Fruit fly (Drosophila melanogaster) whole organism, embryonic: ENCODE measurements around the gene Nf1.
A peak's percentile ranks its signal among the peaks of the same experiment; 100 is the strongest.

Experiments
- Atf6 ChIP-seq: fragments of 200-800 bp; sonication (Bioruptor generic); IDR thresholded peaks from 2 replicates; pipeline ENCODE4 v1.3.6; 2022; ENCODE audit warnings: missing biosample characterization, missing genetic modification characterization
- Awh ChIP-seq: fragments of 200-800 bp; sonication (Bioruptor generic); IDR thresholded peaks from 2 replicates; pipeline ENCODE4, ENCODE4 v1.3.6; 2022; ENCODE audit warnings: missing biosample characterization, missing genetic modification characterization
- B-H1 ChIP-seq: fragments of 200-800 bp; sonication (Bioruptor generic); IDR thresholded peaks from 3 replicates; pipeline ENCODE4 v1.3.6; 2022; ENCODE audit warnings: missing biosample characterization, missing genetic modification characterization
- CG10543 ChIP-seq: fragments of 200-800 bp; sonication (Bioruptor generic); optimal IDR thresholded peaks from 3 replicates; lab custom pipeline; 2017; ENCODE audit warnings: missing biosample characterization, mild to moderate bottlenecking, missing genetic modification characterization, moderate library complexity
- CG11723 ChIP-seq: fragments of 200-800 bp; sonication (Bioruptor generic); optimal IDR thresholded peaks from 2 replicates; lab custom pipeline; 2017; ENCODE audit warnings: missing biosample characterization, mild to moderate bottlenecking, missing genetic modification characterization
- CG12071 ChIP-seq: fragments of 200-800 bp; sonication (Bioruptor generic); optimal IDR thresholded peaks from 3 replicates; lab custom pipeline; 2018; ENCODE audit warnings: missing biosample characterization, mild to moderate bottlenecking, missing genetic modification characterization
- CG12236 ChIP-seq: fragments of 200-800 bp; sonication (Bioruptor generic); optimal IDR thresholded peaks from 2 replicates; lab custom pipeline; 2016; ENCODE audit warnings: missing biosample characterization, missing genetic modification characterization
- CG12299 ChIP-seq: fragments of 200-800 bp; sonication (Bioruptor generic); optimal IDR thresholded peaks from 2 replicates; lab custom pipeline; 2018; ENCODE audit warnings: missing biosample characterization, mild to moderate bottlenecking, missing genetic modification characterization
- CG12659 ChIP-seq: fragments of 200-800 bp; sonication (Bioruptor generic); optimal IDR thresholded peaks from 3 replicates; lab custom pipeline; 2017; ENCODE audit warnings: mild to moderate bottlenecking, missing biosample characterization, missing genetic modification reagents, missing genetic modification characterization
- CG13123 ChIP-seq: fragments of 200-800 bp; sonication (Bioruptor generic); optimal IDR thresholded peaks from 2 replicates; lab custom pipeline; 2016; ENCODE audit warnings: missing biosample characterization, missing genetic modification characterization
- CG13287 ChIP-seq: fragments of 200-800 bp; sonication (Bioruptor generic); IDR thresholded peaks from 2 replicates; pipeline ENCODE4 v1.3.6; 2022; ENCODE audit warnings: missing biosample characterization, missing genetic modification characterization; ENCODE audit not compliant: partially characterized antibody
- CG14860 ChIP-seq: fragments of 200-800 bp; sonication (Bioruptor generic); IDR thresholded peaks from 3 replicates; pipeline ENCODE4 v1.3.6; 2022; ENCODE audit warnings: missing biosample characterization, missing genetic modification characterization; ENCODE audit not compliant: partially characterized antibody
- CG15269 ChIP-seq: fragments of 200-800 bp; sonication (Bioruptor generic); optimal IDR thresholded peaks from 2 replicates; lab custom pipeline; 2018; ENCODE audit warnings: missing biosample characterization, mild to moderate bottlenecking, missing genetic modification characterization, moderate library complexity
- CG1529 ChIP-seq: fragments of 200-800 bp; sonication (Bioruptor generic); optimal IDR thresholded peaks from 3 replicates; lab custom pipeline; 2018; ENCODE audit warnings: missing biosample characterization, missing genetic modification characterization
- CG16815 ChIP-seq: fragments of 200-800 bp; sonication (Bioruptor generic); optimal IDR thresholded peaks from 3 replicates; lab custom pipeline; 2017; ENCODE audit warnings: missing biosample characterization, mild to moderate bottlenecking, missing genetic modification characterization
- CG17328 ChIP-seq: fragments of 200-800 bp; sonication (Bioruptor generic); IDR thresholded peaks from 2 replicates; pipeline ENCODE4 v1.3.6; 2022; ENCODE audit warnings: missing biosample characterization, missing genetic modification characterization
- CG17802 ChIP-seq: fragments of 200-800 bp; sonication (Bioruptor generic); optimal IDR thresholded peaks from 2 replicates; lab custom pipeline; 2018; ENCODE audit warnings: missing biosample characterization, mild to moderate bottlenecking, missing genetic modification characterization, moderate library complexity
- CG31365 ChIP-seq: fragments of 200-800 bp; sonication (Bioruptor generic); optimal IDR thresholded peaks from 2 replicates; lab custom pipeline; 2018; ENCODE audit warnings: missing biosample characterization, mild to moderate bottlenecking, missing genetic modification characterization
- CG33557 ChIP-seq: fragments of 200-800 bp; sonication (Bioruptor generic); optimal IDR thresholded peaks from 2 replicates; lab custom pipeline; 2019; ENCODE audit warnings: missing biosample characterization, mild to moderate bottlenecking, missing genetic modification characterization, moderate library complexity
- CG34224 ChIP-seq: fragments of 200-800 bp; sonication (Bioruptor generic); IDR thresholded peaks from 3 replicates; pipeline ENCODE4 v1.3.6; 2022; ENCODE audit warnings: missing biosample characterization, missing genetic modification characterization; ENCODE audit not compliant: partially characterized antibody
- CG6683 ChIP-seq: fragments of 200-800 bp; sonication (Bioruptor generic); optimal IDR thresholded peaks from 2 replicates; lab custom pipeline; 2017; ENCODE audit warnings: missing biosample characterization, mild to moderate bottlenecking, missing genetic modification characterization, missing genetic modification reagents
- CG8388 ChIP-seq: fragments of 200-800 bp; sonication (Bioruptor generic); optimal IDR thresholded peaks from 2 replicates; lab custom pipeline; 2019; ENCODE audit warnings: missing biosample characterization, mild to moderate bottlenecking, missing genetic modification characterization, moderate library complexity
- CG9817 ChIP-seq: fragments of 200-800 bp; sonication (Bioruptor generic); optimal IDR thresholded peaks from 2 replicates; lab custom pipeline; 2018; ENCODE audit warnings: missing biosample characterization, mild to moderate bottlenecking, missing genetic modification characterization, moderate library complexity
- CkIIα-i1 ChIP-seq: fragments of 200-800 bp; sonication (Bioruptor generic); IDR thresholded peaks from 2 replicates; pipeline ENCODE4 v1.3.6; 2022; ENCODE audit warnings: missing biosample characterization, missing genetic modification characterization
- Dek ChIP-seq: fragments of 200-800 bp; sonication (Bioruptor generic); optimal IDR thresholded peaks from 3 replicates; lab custom pipeline; 2019; ENCODE audit warnings: missing biosample characterization, mild to moderate bottlenecking, missing genetic modification characterization, moderate library complexity
- Fer2 ChIP-seq: fragments of 200-800 bp; sonication (Bioruptor generic); optimal IDR thresholded peaks from 2 replicates; lab custom pipeline; 2018; ENCODE audit warnings: missing biosample characterization, mild to moderate bottlenecking, missing genetic modification characterization, moderate library complexity
- Sin3A ChIP-seq: fragments of >200 bp; optimal IDR thresholded peaks from 2 replicates; lab custom pipeline; 2018
- Tbp ChIP-seq: fragments of >200 bp; optimal IDR thresholded peaks from 2 replicates; lab custom pipeline; 2018; ENCODE audit warnings: missing biosample characterization, missing genetic modification characterization
- Usf ChIP-seq: fragments of 200-800 bp; sonication (Bioruptor generic); optimal IDR thresholded peaks from 2 replicates; lab custom pipeline; 2017; ENCODE audit warnings: missing genotype, missing biosample characterization, missing genetic modification characterization
- ac ChIP-seq: fragments of 200-800 bp; sonication (Bioruptor generic); optimal IDR thresholded peaks from 3 replicates; lab custom pipeline; 2017; ENCODE audit warnings: missing biosample characterization, mild to moderate bottlenecking, missing genetic modification characterization
- al ChIP-seq: fragments of 200-800 bp; sonication (Bioruptor generic); IDR thresholded peaks from 2 replicates; pipeline ENCODE4 v1.3.6; 2022; ENCODE audit warnings: missing biosample characterization, missing genetic modification characterization
- br ChIP-seq: fragments of >200 bp; optimal IDR thresholded peaks from 2 replicates; lab custom pipeline; 2017
- chinmo ChIP-seq: fragments of 200-800 bp; sonication (Bioruptor generic); IDR thresholded peaks from 4 replicates; pipeline ENCODE4 v1.3.6; 2022; ENCODE audit warnings: missing biosample characterization, missing genetic modification characterization; ENCODE audit not compliant: partially characterized antibody
- cwo ChIP-seq: fragments of 200-800 bp; sonication (Bioruptor generic); optimal IDR thresholded peaks from 3 replicates; lab custom pipeline; 2017; ENCODE audit warnings: missing biosample characterization, missing genetic modification characterization, mild to moderate bottlenecking, moderate library complexity, missing genetic modification reagents
- dmrt99B ChIP-seq: fragments of 200-800 bp; sonication (Bioruptor generic); optimal IDR thresholded peaks from 2 replicates; lab custom pipeline; 2018; ENCODE audit warnings: missing biosample characterization, mild to moderate bottlenecking, missing genetic modification characterization, moderate library complexity
- dpn ChIP-seq, 2 experiments: fragments of 200-800 bp; sonication (Bioruptor generic); optimal IDR thresholded peaks; 3 replicates each; lab custom pipeline; 2016; ENCODE audit warnings: missing biosample characterization in 2 of 2, missing genetic modification characterization in 2 of 2
- fd64A ChIP-seq: fragments of 200-800 bp; sonication (Bioruptor generic); optimal IDR thresholded peaks from 3 replicates; lab custom pipeline; 2018; ENCODE audit warnings: missing biosample characterization, mild to moderate bottlenecking, missing genetic modification characterization
- gce ChIP-seq: fragments of 200-800 bp; sonication (Bioruptor generic); IDR thresholded peaks from 3 replicates; pipeline ENCODE4 v1.3.6; 2022; ENCODE audit warnings: missing biosample characterization, missing genetic modification characterization
- h ChIP-seq: fragments of >200 bp; optimal IDR thresholded peaks from 2 replicates; lab custom pipeline; 2017
- kni ChIP-seq: fragments of 200-800 bp; sonication (Bioruptor generic); optimal IDR thresholded peaks from 3 replicates; lab custom pipeline; 2017; ENCODE audit warnings: mild to moderate bottlenecking, missing biosample characterization, missing genetic modification reagents, missing genetic modification characterization
- lab ChIP-seq: fragments of 200-800 bp; sonication (Bioruptor generic); optimal IDR thresholded peaks from 3 replicates; lab custom pipeline; 2017; ENCODE audit warnings: missing biosample characterization, missing genetic modification characterization, mild to moderate bottlenecking, moderate library complexity, missing genetic modification reagents
- lbe ChIP-seq: fragments of 200-800 bp; sonication (Bioruptor generic); optimal IDR thresholded peaks from 2 replicates; lab custom pipeline; 2016; ENCODE audit warnings: missing biosample characterization, mild to moderate bottlenecking, missing genetic modification characterization
- pho ChIP-seq: fragments of 200-800 bp; sonication (Bioruptor generic); optimal IDR thresholded peaks from 2 replicates; lab custom pipeline; 2016; ENCODE audit warnings: missing biosample characterization, missing genetic modification characterization
- pnt ChIP-seq: fragments of 200-800 bp; sonication (Bioruptor generic); optimal IDR thresholded peaks from 3 replicates; lab custom pipeline; 2016; ENCODE audit warnings: missing biosample characterization, missing genetic modification characterization
- sens ChIP-seq: fragments of 200-800 bp; sonication (Bioruptor generic); peaks from one replicate; lab custom pipeline; 2016; ENCODE audit warnings: missing biosample characterization, missing genetic modification characterization
- sqz ChIP-seq: fragments of 200-800 bp; sonication (Bioruptor generic); optimal IDR thresholded peaks from 3 replicates; lab custom pipeline; 2018; ENCODE audit warnings: missing biosample characterization, mild to moderate bottlenecking, missing genetic modification characterization
- tap ChIP-seq: fragments of 200-800 bp; optimal IDR thresholded peaks from 3 replicates; lab custom pipeline; 2019; ENCODE audit warnings: missing biosample characterization, mild to moderate bottlenecking, missing genetic modification characterization, moderate library complexity
- toy ChIP-seq: fragments of 200-800 bp; sonication (Bioruptor generic); IDR thresholded peaks from 2 replicates; pipeline ENCODE4 v1.3.6; 2022; ENCODE audit warnings: missing biosample characterization, missing genetic modification characterization
- ttk ChIP-seq: fragments of 200-800 bp; sonication (Bioruptor generic); IDR thresholded peaks from 2 replicates; pipeline ENCODE4 v2.1.2; 2022; ENCODE audit warnings: missing biosample characterization, missing genetic modification characterization
- tup ChIP-seq: fragments of 200-800 bp; sonication (Bioruptor generic); optimal IDR thresholded peaks from 2 replicates; lab custom pipeline; 2016; ENCODE audit warnings: missing biosample characterization, mild to moderate bottlenecking, missing genetic modification characterization, moderate library complexity
- vfl ChIP-seq: fragments of 200-800 bp; sonication (Bioruptor generic); optimal IDR thresholded peaks from 2 replicates; lab custom pipeline; 2016; ENCODE audit warnings: missing biosample characterization, missing genetic modification characterization

The Nf1 gene

DNA sequence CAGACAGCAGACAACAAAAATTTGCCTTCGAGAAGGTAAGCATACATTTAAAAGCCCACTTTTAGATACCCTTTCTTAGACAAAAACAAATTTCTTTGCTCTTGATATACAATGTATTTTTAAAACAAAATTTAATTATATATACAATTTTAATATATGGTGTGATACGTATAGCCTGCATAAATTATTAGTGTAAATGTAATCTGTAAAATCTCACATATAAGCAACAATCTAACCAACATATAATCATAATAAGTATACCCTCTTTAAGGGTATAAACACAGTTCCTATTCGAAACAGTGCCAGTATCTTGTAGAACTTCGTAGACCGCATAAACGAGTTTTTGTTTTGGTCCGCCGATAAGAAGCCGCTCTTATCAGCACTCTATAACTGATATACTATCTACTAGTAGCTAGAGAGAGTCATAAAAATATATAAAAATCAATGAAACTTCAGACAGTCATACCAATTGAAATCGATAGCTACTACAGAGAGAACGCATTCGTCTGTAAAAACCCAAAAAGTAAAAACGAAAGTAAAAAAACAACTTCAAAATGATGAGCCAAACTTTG is 31.5 kb downstream of the Nf1 start, which contains the start of gene Kaz-m1 (continued):
- TF ChIP-seq Usf (no peak), Tbp (no peak), vfl (GFP tag; lab: Kevin White, UChicago) (no peak), Sin3A (lab: Kevin White, UChicago) (no peak), tap (tag; lab: Kevin White, UChicago) (peak; percentile 59), CG9817 (tag; lab: Kevin White, UChicago) (peak; percentile 55), toy (GFP tag; lab: Robert Waterston, UW) (no peak), CG31365 (tag; lab: Kevin White, UChicago) (no peak), br (lab: Kevin White, UChicago) (no peak), CG8388 (GFP tag; lab: Kevin White, UChicago) (peak; percentile 42), CG1529 (GFP tag; lab: Kevin White, UChicago) (peak; percentile 33), CG6683 (GFP tag; lab: Kevin White, UChicago) (no peak), CG33557 (GFP tag; lab: Kevin White, UChicago) (peak; percentile 72), Awh (no peak), CG15269 (tag; lab: Kevin White, UChicago) (peak; percentile 66), B-H1 (peak; percentile 17; the same call in 1 of the 3 replicates), CG17328 (GFP tag; lab: Robert Waterston, UW) (no peak; the same call in 1 of the 2 replicates), CG17802 (tag; lab: Kevin White, UChicago) (no peak), lab (GFP tag; lab: Kevin White, UChicago) (peak; percentile 43), lbe (no peak), chinmo (GFP tag; lab: Robert Waterston, UW) (no peak), al (GFP tag; lab: Robert Waterston, UW) (peak; percentile 32; the same call in 1 of the 2 replicates), sqz (GFP tag; lab: Kevin White, UChicago) (no peak), CG34224 (GFP tag; lab: Robert Waterston, UW) (no peak), CG12299 (tag; lab: Kevin White, UChicago) (no peak), CG13123 (GFP tag; lab: Kevin White, UChicago) (no peak), CkIIα-i1 (GFP tag; lab: Robert Waterston, UW) (no peak), fd64A (GFP tag; lab: Kevin White, UChicago) (no peak), tup (GFP tag; lab: Kevin White, UChicago) (no peak), dpn (GFP tag; optimal IDR thresholded peaks at IDR 0.05; lab: Kevin White, UChicago) (peak in 1 of 2 experiments; percentile 31), CG11723 (GFP tag; lab: Kevin White, UChicago) (no peak), cwo (GFP tag; lab: Kevin White, UChicago) (peak; percentile 47), Fer2 (tag; lab: Kevin White, UChicago) (no peak), gce (GFP tag; lab: Robert Waterston, UW) (no peak), dmrt99B (tag; lab: Kevin White, UChicago) (peak; percentile 58), ttk (GFP tag; lab: Robert Waterston, UW) (no peak), ac (GFP tag; lab: Kevin White, UChicago) (no peak), CG12659 (GFP tag; lab: Kevin White, UChicago) (peak; percentile 22), Atf6 (GFP tag; lab: Robert Waterston, UW) (0 out of 2 replicates have a peak, but pooled peaks have one; percentile 25), sens (GFP tag; lab: Kevin White, UChicago) (no peak), pnt (GFP tag; lab: Kevin White, UChicago) (no peak), Dek (tag; lab: Kevin White, UChicago) (peak; percentile 50), CG13287 (GFP tag; lab: Robert Waterston, UW) (no peak), CG12071 (GFP tag; lab: Kevin White, UChicago) (no peak), CG14860 (GFP tag; lab: Robert Waterston, UW) (no peak), CG10543 (GFP tag; lab: Kevin White, UChicago) (no peak), CG16815 (no peak), CG12236 (GFP tag; lab: Kevin White, UChicago) (no peak), kni (GFP tag; lab: Kevin White, UChicago) (no peak), pho (GFP tag; lab: Kevin White, UChicago) (no peak), h (lab: Kevin White, UChicago) (no peak)
